Worm (Caenorhabditis elegans): Measurements from ENCODE around the gene eif-2Bepsilon.
A peak's percentile ranks its signal among the peaks of the same experiment; 100 is the strongest.

eif-2Bepsilon gene

DNA sequence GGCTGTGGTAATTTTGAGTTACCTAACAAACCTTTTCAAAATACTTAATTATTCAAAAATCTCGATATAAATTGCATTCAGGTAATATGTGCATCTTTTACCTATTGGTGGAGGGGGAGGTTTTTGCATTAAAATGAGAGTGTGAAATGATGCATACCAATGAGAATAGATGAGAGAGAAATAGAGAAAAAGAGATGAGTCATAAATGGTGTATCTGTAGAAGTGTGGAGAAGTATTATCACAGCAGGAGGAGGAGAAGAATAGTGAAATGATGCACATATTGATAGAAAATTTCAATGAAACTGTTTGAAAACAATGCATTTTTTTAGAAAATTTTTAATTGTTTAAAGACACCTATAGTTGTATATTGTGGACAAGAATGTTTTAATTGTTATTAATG lies 21.2 kb upstream of the eif-2Bepsilon start:
- TF ChIP-seq elt-3 (tag; optimal IDR thresholded peaks at IDR 0.05) (no peak), fos-1 (tag; optimal IDR thresholded peaks at IDR 0.05) (peak; percentile 84), C34F6.9 (tag; optimal IDR thresholded peaks at IDR 0.05) (peak; percentile 5), crh-2 (tag; optimal IDR thresholded peaks at IDR 0.05) (peak; percentile 24)

DNA sequence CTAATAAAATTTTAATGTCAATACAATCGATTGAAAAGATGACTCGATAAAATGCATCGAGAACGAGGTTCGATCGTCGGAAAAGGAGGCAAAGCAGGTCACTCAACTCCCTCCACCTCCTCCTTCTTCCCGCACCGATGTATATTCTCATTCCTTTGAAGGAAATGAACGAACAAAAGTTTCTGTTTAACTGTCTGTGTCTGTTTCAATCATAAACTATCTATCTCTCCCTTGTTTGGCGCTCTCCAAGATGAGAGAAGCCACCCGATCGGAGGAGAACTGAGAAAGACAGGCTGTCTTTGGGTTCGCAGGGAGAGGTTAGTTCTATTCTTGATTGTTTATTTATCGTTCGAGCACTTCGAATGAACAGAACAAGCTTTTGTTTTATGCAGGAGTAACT lies 20.5 kb upstream of the eif-2Bepsilon start, which contains the start of gene D2085.7:
D2085.7 (plus strand) TSS at position 251 of the 400 bp plus-strand sequence.
- TF ChIP-seq mbf-1 (tag; optimal IDR thresholded peaks at IDR 0.05) = no peak
- TF ChIP-seq fos-1 (tag; optimal IDR thresholded peaks at IDR 0.05) = peak; percentile 63
- no peak for TF ChIP-seq unc-62 (GFP tag; optimal IDR thresholded peaks at IDR 0.05)

- TF ChIP-seq sma-3 (GFP tag; optimal IDR thresholded peaks at IDR 0.05) (no peak), ceh-82 (tag; optimal IDR thresholded peaks at IDR 0.05) (no peak), lin-11 (tag; optimal IDR thresholded peaks at IDR 0.05) (no peak), nhr-77 (tag; optimal IDR thresholded peaks at IDR 0.05) (no peak), egl-27 (tag; optimal IDR thresholded peaks at IDR 0.05) (no peak), dmd-4 (tag; optimal IDR thresholded peaks at IDR 0.05) (no peak), skn-1 (tag; optimal IDR thresholded peaks at IDR 0.05) (no peak), nhr-12 (tag; optimal IDR thresholded peaks at IDR 0.05) (no peak), blmp-1 (tag; optimal IDR thresholded peaks at IDR 0.05; ENCODE audit: insufficient read depth) (no peak), nhr-23 (tag; optimal IDR thresholded peaks at IDR 0.05) (no peak), sma-9 (GFP tag; optimal IDR thresholded peaks at IDR 0.05) (no peak), sma-9 (tag; optimal IDR thresholded peaks at IDR 0.05) (no peak), ztf-1 (GFP tag; conservative IDR thresholded peaks at IDR 0.05) (no peak)
These were observed 19.3 kb upstream of the eif-2Bepsilon start for ce11 chrII:8642376-8642775.

- TF ChIP-seq F13H6.1 (tag; optimal IDR thresholded peaks at IDR 0.05) (peak; percentile 20), crh-2 (tag; optimal IDR thresholded peaks at IDR 0.05) (no peak), ztf-11 (tag; optimal IDR thresholded peaks at IDR 0.05) (no peak), Y55F3AM.14 (GFP tag; optimal IDR thresholded peaks at IDR 0.05) (no peak), unc-62 (GFP tag; optimal IDR thresholded peaks at IDR 0.05) (no peak)
These were observed 17.9 kb upstream of the eif-2Bepsilon start for ce11 chrII:8643627-8644356.

ce11 chrII:8646437-8646836 lies 15.2 kb upstream of the eif-2Bepsilon start:
- no peak for TF ChIP-seq elt-1 (tag; optimal IDR thresholded peaks at IDR 0.05)
- TF ChIP-seq snpc-4 (tag; optimal IDR thresholded peaks at IDR 0.05) = no peak
- TF ChIP-seq mdl-1 (tag; optimal IDR thresholded peaks at IDR 0.05) = no peak
- no peak for TF ChIP-seq nhr-21 (tag; optimal IDR thresholded peaks at IDR 0.05)

ce11 chrII:8648843-8649242 lies 12.8 kb upstream of the eif-2Bepsilon start:
- TF ChIP-seq nhr-6 (tag; optimal IDR thresholded peaks at IDR 0.05) (no peak), ceh-82 (tag; optimal IDR thresholded peaks at IDR 0.05) (no peak)

DNA sequence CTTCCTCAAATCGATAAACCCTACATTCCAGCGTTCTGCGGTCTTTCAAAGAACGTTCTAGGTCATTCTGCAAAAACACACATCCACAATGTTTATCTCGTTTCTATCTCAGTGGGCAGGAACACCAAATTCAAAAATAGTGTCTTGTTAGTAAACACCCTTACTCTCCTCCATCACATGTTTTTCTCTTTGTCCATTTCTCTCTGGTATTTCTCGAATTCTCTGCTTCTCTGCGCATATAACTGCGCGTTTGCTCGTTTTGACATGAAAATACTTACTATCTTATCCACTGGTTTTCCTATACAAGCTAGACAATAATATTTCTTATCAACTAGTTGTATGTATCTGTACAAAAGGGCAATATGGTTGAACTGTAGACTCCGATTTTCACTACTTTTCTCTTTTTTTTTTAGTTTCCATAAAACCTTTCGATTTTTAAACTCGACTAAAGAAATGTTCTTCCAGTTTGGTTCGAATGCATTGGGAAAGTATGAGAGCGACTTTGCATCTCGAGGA lies 11.0 kb upstream of the eif-2Bepsilon start, which contains the start of gene pyr-1:
pyr-1 (plus strand) TSS at position 466 of the 516 bp plus-strand sequence.
- TF ChIP-seq sma-9 (GFP tag; optimal IDR thresholded peaks at IDR 0.05) = peak; percentile 46
- no peak for TF ChIP-seq sma-9 (tag; optimal IDR thresholded peaks at IDR 0.05)
- TF ChIP-seq sma-3 (GFP tag; optimal IDR thresholded peaks at IDR 0.05) = peak; percentile 20
- TF ChIP-seq crh-2 (tag; optimal IDR thresholded peaks at IDR 0.05) = peak; percentile 3
- no peak for TF ChIP-seq elt-1 (tag; optimal IDR thresholded peaks at IDR 0.05)
- TF ChIP-seq nhr-129 (tag; optimal IDR thresholded peaks at IDR 0.05) = peak; percentile 53
- TF ChIP-seq Y55F3AM.14 (GFP tag; optimal IDR thresholded peaks at IDR 0.05) = no peak
- no peak for TF ChIP-seq egl-27 (tag; optimal IDR thresholded peaks at IDR 0.05)
- TF ChIP-seq C34F6.9 (tag; optimal IDR thresholded peaks at IDR 0.05) = peak; percentile 67
- no peak for TF ChIP-seq dmd-4 (tag; optimal IDR thresholded peaks at IDR 0.05)
- TF ChIP-seq snpc-4 (tag; optimal IDR thresholded peaks at IDR 0.05) = no peak
